Worm (Caenorhabditis elegans): ENCODE measurements around the gene clec-204.

DNA sequence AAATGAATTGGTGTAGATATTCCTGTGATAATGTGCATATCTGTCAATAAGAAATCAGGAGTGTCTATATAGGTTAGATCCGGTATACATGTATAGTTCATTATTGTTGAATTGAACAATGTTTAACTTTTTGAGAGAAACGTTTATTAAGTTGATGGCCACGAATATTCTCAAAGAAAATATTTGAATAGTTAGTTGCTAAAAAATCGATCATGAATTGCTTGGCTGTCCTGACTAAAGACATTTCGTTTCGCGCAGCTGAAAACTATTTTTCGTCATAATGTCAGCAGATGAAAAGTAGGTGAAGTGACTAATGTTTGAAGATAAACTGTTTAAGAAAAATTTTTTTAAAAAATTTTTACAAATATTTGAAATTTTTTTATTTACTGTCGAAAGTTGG lies 5.5 kb upstream of the clec-204 start, which contains the start of gene srh-199:
- no peak for TF ChIP-seq pha-4 (tag; optimal IDR thresholded peaks at IDR 0.05)
- no peak for TF ChIP-seq ama-1 (optimal IDR thresholded peaks at IDR 0.05)
- no peak for TF ChIP-seq pag-3 (tag; optimal IDR thresholded peaks at IDR 0.05; ENCODE audit: borderline replicate concordance)
- no peak for TF ChIP-seq nfya-1 (tag; optimal IDR thresholded peaks at IDR 0.05)
- TF ChIP-seq nhr-11 (tag; optimal IDR thresholded peaks at IDR 0.05): no peak
- TF ChIP-seq gmeb-2 (tag; optimal IDR thresholded peaks at IDR 0.05): no peak
- TF ChIP-seq ets-4 (tag; optimal IDR thresholded peaks at IDR 0.05): no peak
- TF ChIP-seq sox-4 (tag; optimal IDR thresholded peaks at IDR 0.05): no peak
- TF ChIP-seq unc-42 (tag; optimal IDR thresholded peaks at IDR 0.05): no peak
- TF ChIP-seq ceh-45 (GFP tag; IDR thresholded peaks at IDR 0.05): no peak
- no peak for TF ChIP-seq F13H6.1 (tag; optimal IDR thresholded peaks at IDR 0.05)
- TF ChIP-seq hlh-15 (tag; optimal IDR thresholded peaks at IDR 0.05): no peak
- no peak for TF ChIP-seq C38D4.7 (GFP tag; optimal IDR thresholded peaks at IDR 0.05)
- TF ChIP-seq K09A11.1 (tag; optimal IDR thresholded peaks at IDR 0.05; ENCODE audit: insufficient read depth): no peak

All from whole organism, late embryonic.